Fruit fly (Drosophila melanogaster) whole organism: ENCODE data around the gene Ugt36A1.

ENCODE experiments used
- CG8478 ChIP-seq: fragments of >200 bp; optimal IDR thresholded peaks from 2 replicates; lab custom pipeline; 2018; ENCODE audit warnings: inconsistent platforms
- Dll ChIP-seq: fragments of >200 bp; optimal IDR thresholded peaks from 2 replicates; lab custom pipeline; 2017
- EcR ChIP-seq, 2 experiments: fragments of >200 bp; optimal IDR thresholded peaks; 2 replicates each; lab custom pipeline; 2017; ENCODE audit warnings: missing biosample characterization in 2 of 2, missing genetic modification characterization in 2 of 2, missing genetic modification reagents in 2 of 2
- pan ChIP-seq: fragments of >200 bp; optimal IDR thresholded peaks from 2 replicates; lab custom pipeline; 2017
- psq ChIP-seq: fragments of >200 bp; optimal IDR thresholded peaks from 2 replicates; lab custom pipeline; 2017
- usp ChIP-seq: fragments of >200 bp; optimal IDR thresholded peaks from 2 replicates; lab custom pipeline; 2017; ENCODE audit warnings: missing biosample characterization, missing genetic modification characterization, mixed read lengths

Ugt36A1 gene

DNA sequence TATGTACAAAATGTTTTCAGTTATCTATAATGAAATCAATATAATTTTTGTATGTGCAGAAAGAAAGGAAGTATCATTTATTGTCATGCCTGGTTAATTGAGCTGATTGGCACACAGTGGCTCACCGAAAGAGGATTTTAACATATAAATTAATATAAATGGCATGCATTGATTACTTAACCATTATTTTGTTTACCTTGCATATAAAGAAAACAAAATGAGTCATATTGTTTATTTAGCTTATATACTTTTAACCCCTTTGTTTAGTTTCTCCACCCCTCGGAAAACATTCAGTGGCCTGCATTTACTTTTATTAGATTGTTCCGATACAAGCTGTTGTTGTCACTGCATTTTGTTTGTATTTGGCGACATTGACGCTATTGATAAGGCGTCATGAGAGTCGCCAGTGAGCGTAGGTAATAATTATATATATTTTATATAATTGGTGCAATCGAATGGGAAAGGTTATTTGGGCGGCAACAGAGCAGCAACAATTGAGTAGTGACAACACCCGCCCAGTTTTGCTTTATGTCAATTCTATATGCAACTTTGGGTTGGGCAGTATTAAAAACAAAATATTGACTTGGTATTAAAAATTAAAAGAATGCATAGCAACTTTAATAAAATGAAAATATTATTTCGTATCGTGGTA, 28.8 kb downstream of the Ugt36A1 start:
- no peak for TF ChIP-seq psq (lab: Kevin White, UChicago)
- no peak for TF ChIP-seq EcR (GFP tag; optimal IDR thresholded peaks at IDR 0.05; lab: Kevin White, UChicago)
- no peak for TF ChIP-seq CG8478 (lab: Kevin White, UChicago)
- TF ChIP-seq Dll (lab: Kevin White, UChicago): no peak
- TF ChIP-seq pan: no peak
- TF ChIP-seq usp (GFP tag; lab: Kevin White, UChicago): no peak

DNA sequence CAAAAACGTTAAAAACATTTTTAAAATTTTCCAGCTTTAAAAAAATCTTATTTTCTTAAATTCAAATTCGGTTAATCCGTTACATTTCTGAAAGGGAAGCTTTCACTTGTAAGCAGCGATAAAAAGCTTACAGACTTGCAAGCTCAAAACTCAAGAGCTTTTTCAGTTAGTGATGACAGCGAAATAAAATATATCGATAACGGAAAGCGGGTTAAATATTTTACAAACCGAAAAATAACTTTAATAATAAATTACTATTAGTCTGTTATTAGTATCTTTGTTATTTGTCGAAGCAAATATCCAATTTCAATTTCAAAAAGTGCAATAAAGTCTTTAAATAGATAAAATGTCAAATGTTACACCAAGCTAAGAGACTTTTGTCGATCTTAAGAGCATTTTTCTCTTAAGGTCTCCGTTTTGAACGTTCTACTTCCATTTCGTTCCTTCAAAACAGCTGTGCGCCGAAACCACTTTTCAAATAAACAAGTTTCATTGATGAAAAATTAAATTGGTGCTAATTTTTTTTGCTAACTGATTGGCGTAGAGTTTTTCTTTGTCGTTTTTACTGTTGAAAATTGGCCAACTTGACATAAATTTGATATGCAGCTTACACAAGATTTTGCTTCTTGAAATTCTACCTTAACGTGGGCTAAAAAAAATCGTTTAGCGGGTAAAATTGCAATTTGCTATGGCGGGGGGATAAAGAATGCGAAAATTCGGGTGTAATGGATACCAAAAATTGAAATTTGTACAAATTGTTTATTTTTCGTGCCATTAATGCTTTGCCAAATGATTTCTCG, 29.5 kb downstream of the Ugt36A1 start:
- no peak for TF ChIP-seq usp (GFP tag; lab: Kevin White, UChicago)
- no peak for TF ChIP-seq pan
- no peak for TF ChIP-seq psq (lab: Kevin White, UChicago)
- no peak for TF ChIP-seq CG8478 (lab: Kevin White, UChicago)

- TF ChIP-seq usp (GFP tag; lab: Kevin White, UChicago) (no peak), Dll (lab: Kevin White, UChicago) (no peak), psq (lab: Kevin White, UChicago) (no peak), CG8478 (lab: Kevin White, UChicago) (no peak), pan (no peak), EcR (GFP tag; optimal IDR thresholded peaks at IDR 0.05; lab: Kevin White, UChicago) (no peak)
These were observed 36.2 kb downstream of the Ugt36A1 start for dm6 chr2L:3654956-3655618.

dm6 chr2L:3655698-3656105, 36.8 kb downstream of the Ugt36A1 start:
- TF ChIP-seq CG8478 (lab: Kevin White, UChicago): no peak
- TF ChIP-seq Dll (lab: Kevin White, UChicago): no peak
- TF ChIP-seq usp (GFP tag; lab: Kevin White, UChicago): no peak
- no peak for TF ChIP-seq psq (lab: Kevin White, UChicago)

- TF ChIP-seq Dll (lab: Kevin White, UChicago): no peak
- no peak for TF ChIP-seq pan
- TF ChIP-seq EcR (GFP tag; optimal IDR thresholded peaks at IDR 0.05; lab: Kevin White, UChicago): no peak
- TF ChIP-seq usp (GFP tag; lab: Kevin White, UChicago): no peak
- no peak for TF ChIP-seq CG8478 (lab: Kevin White, UChicago)
- no peak for TF ChIP-seq psq (lab: Kevin White, UChicago)
These were observed 37.8 kb downstream of the Ugt36A1 start, which contains the start of gene for for dm6 chr2L:3656667-3657066. Gene for (minus strand): TSS chr2L:3656953.

DNA sequence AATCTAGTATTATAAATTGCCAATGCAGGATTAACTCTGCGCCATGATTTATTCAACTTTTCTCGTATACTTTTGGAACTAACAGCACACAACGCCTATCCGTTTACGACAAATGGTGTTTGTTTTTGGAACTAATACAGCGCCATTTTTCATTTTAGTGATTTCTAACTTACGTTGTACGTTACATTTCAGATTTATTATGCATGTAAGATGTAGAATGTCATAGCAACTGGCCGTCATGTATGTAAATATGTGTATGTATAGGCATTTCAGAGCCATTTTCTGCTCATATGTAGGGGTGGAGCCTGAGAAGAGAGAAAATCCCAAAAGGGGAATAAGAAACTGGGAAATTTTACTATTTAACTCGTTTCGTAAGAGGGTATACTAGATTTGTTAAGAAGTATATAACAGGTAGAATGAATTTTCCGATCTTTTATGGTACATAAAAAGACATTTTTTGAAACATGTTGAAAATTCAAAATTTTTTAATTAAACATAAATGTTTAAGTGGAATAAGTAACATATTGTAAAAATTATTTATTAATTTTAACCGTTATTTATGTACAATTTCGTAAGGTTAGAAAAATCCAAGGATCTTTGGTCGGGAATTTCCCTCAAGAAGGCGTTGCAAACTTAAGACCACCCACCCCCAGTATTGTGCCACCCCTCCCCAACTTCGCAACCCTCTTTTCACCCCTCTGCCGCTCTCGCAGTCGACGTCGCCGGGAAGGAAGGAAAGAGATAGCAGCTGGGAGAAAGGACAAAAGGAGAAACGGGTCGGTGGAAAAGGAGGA, 38.6 kb downstream of the Ugt36A1 start:
- TF ChIP-seq psq (lab: Kevin White, UChicago) (no peak), CG8478 (lab: Kevin White, UChicago) (no peak), pan (no peak), usp (GFP tag; lab: Kevin White, UChicago) (no peak)

DNA sequence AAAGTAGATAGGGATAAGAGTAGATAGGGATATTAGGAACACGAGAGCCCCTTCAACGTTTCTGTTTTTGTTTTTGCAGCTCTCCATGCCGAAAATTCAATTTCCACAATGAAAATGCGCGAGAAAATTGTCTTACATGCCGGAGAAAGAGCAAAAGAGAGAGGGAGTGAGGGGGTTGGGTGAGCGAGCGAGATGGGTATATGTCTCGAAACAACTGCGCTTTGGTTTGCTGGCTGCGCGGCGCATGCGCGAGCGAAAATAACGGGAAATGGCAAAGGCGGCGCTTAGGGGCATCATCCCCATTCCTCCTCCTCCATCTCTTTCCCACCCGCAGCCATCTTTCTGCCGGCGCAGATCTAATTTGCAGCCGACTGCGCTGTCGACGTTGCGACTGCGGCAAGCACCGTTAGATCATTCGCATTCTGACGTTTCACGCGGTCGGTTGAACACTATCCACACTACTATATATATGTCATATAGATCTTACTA, 43.5 kb downstream of the Ugt36A1 start, which contains the start of gene Drgx:
Drgx (plus strand) TSS at position 439 of the 489 bp plus-strand sequence.
- no peak for TF ChIP-seq psq (lab: Kevin White, UChicago)
- no peak for TF ChIP-seq Dll (lab: Kevin White, UChicago)

dm6 chr2L:3668451-3668850, 49.6 kb downstream of the Ugt36A1 start, which contains the start of gene Sfp24Ba:
Gene Sfp24Ba (minus strand): TSS chr2L:3668551.
- TF ChIP-seq psq (lab: Kevin White, UChicago) (no peak), Dll (lab: Kevin White, UChicago) (no peak)

DNA sequence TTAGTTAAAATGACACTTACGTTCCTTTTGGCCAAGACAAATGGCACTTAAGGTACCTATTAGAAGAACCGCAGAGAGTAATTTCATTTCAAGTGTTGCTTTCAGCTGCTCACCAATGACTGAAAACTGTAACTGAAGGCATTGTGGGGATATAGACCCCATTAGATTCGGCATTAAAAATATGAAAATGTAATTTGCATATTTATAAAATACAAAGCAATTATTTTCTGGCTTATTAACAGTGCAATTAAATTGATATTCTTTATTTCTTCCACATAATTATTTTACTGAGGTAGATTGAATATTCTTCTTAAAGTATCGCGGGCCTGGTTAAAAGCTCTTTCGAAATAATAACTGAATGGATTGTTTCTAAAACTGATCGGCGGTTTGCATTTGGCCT, 50.1 kb downstream of the Ugt36A1 start, which contains the start of gene Sfp24Bd:
Sfp24Bd (minus strand) TSS at position 101 of the 400 bp plus-strand sequence.
- no peak for TF ChIP-seq psq (lab: Kevin White, UChicago)
- no peak for TF ChIP-seq Dll (lab: Kevin White, UChicago)
- no peak for TF ChIP-seq usp (GFP tag; lab: Kevin White, UChicago)
- TF ChIP-seq EcR (GFP tag; optimal IDR thresholded peaks at IDR 0.05; lab: Kevin White, UChicago): no peak
- TF ChIP-seq pan: no peak
- TF ChIP-seq CG8478 (lab: Kevin White, UChicago): no peak

- TF ChIP-seq Dll (lab: Kevin White, UChicago) (no peak), usp (GFP tag; lab: Kevin White, UChicago) (no peak)
These were observed 50.8 kb downstream of the Ugt36A1 start, which contains the start of gene Sfp24Bb for dm6 chr2L:3669675-3670074. Gene Sfp24Bb (minus strand): TSS chr2L:3669775.

DNA sequence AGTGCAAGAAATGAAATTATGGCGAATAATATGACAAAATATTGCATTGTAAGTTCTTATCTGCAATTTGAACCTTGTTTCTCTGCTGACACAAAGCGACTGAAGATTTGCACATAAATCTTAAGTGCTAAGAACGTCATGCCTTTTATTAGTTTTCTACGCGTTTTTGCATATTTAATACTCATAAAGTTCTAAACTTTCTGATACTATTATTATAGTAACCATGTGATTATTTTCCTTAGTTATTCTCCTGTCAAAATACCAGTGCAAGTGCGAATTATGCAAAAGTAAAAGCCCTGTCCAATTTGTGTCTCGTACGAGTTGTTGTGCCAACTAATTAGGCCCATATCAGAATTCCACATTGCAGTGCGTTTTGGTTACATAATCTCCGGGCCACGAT, 51.6 kb downstream of the Ugt36A1 start, which contains the start of gene Sfp24Bc:
Sfp24Bc (minus strand) TSS at position 101 of the 400 bp plus-strand sequence.
- no peak for TF ChIP-seq CG8478 (lab: Kevin White, UChicago)
- TF ChIP-seq pan: no peak
- TF ChIP-seq psq (lab: Kevin White, UChicago): no peak
- TF ChIP-seq usp (GFP tag; lab: Kevin White, UChicago): no peak
- no peak for TF ChIP-seq Dll (lab: Kevin White, UChicago)
- no peak for TF ChIP-seq EcR (GFP tag; optimal IDR thresholded peaks at IDR 0.05; lab: Kevin White, UChicago)
